Worm (Caenorhabditis elegans) whole organism, late embryonic: ENCODE data around the gene calf-1.

Experiments used
- K02D7.2 ChIP-seq: sonication (generic microtip); optimal IDR thresholded peaks from 2 replicates; lab custom pipeline; 2017; ENCODE audit warnings: mild to moderate bottlenecking, missing genetic modification characterization, missing compliant biosample characterization
- T23F11.4 ChIP-seq: fragments of 200-800 bp; sonication (Bioruptor generic); optimal IDR thresholded peaks from 2 replicates; lab custom pipeline; 2018; ENCODE audit warnings: mild to moderate bottlenecking, missing genetic modification characterization, missing compliant biosample characterization
- Y22D7AL.16 ChIP-seq: sonication (generic microtip); optimal IDR thresholded peaks from 2 replicates; lab custom pipeline; 2016; ENCODE audit warnings: missing genetic modification characterization, missing compliant biosample characterization
- ama-1 ChIP-seq: fragments of 150-350 bp; optimal IDR thresholded peaks from 2 replicates; lab custom pipeline; 2014
- ceh-14 ChIP-seq: sonication (generic microtip); optimal IDR thresholded peaks from 2 replicates; lab custom pipeline; 2016; ENCODE audit warnings: missing genotype, missing genetic modification characterization, missing compliant biosample characterization
- ceh-18 ChIP-seq: sonication (generic microtip); optimal IDR thresholded peaks from 2 replicates; lab custom pipeline; 2016; ENCODE audit warnings: missing genetic modification characterization, missing compliant biosample characterization
- ceh-22 ChIP-seq: sonication (generic microtip); optimal IDR thresholded peaks from 2 replicates; lab custom pipeline; 2017; ENCODE audit warnings: missing biosample characterization, missing genetic modification characterization
- ceh-30 ChIP-seq: fragments of 150-350 bp; optimal IDR thresholded peaks from 2 replicates; lab custom pipeline; 2014; ENCODE audit warnings: missing biosample characterization, missing genetic modification characterization
- ceh-31 ChIP-seq: sonication (generic microtip); optimal IDR thresholded peaks from 2 replicates; lab custom pipeline; 2016; ENCODE audit warnings: missing genetic modification characterization, missing compliant biosample characterization
- ceh-34 ChIP-seq: sonication (generic microtip); optimal IDR thresholded peaks from 2 replicates; lab custom pipeline; 2016; ENCODE audit warnings: mild to moderate bottlenecking, missing genetic modification characterization, missing compliant biosample characterization
- ceh-6 ChIP-seq: fragments of 200-800 bp; sonication (Bioruptor generic); optimal IDR thresholded peaks from 2 replicates; lab custom pipeline; 2018; ENCODE audit warnings: mild to moderate bottlenecking, missing genetic modification characterization, missing compliant biosample characterization
- ceh-9 ChIP-seq: sonication (generic microtip); optimal IDR thresholded peaks from 2 replicates; lab custom pipeline; 2016; ENCODE audit warnings: mild to moderate bottlenecking, missing genetic modification characterization, inconsistent platforms, missing compliant biosample characterization
- dmd-4 ChIP-seq: sonication (generic microtip); optimal IDR thresholded peaks from 2 replicates; lab custom pipeline; 2016; ENCODE audit warnings: borderline replicate concordance, missing genetic modification characterization, missing compliant biosample characterization
- eyg-1 ChIP-seq: sonication (generic microtip); optimal IDR thresholded peaks from 2 replicates; lab custom pipeline; 2016; ENCODE audit warnings: missing genotype, missing genetic modification characterization, missing compliant biosample characterization
- fax-1 ChIP-seq: sonication (generic microtip); optimal IDR thresholded peaks from 2 replicates; lab custom pipeline; 2016; ENCODE audit warnings: missing genotype, missing genetic modification characterization, missing compliant biosample characterization
- fkh-6 ChIP-seq: sonication (generic microtip); optimal IDR thresholded peaks from 2 replicates; lab custom pipeline; 2016; ENCODE audit warnings: missing genetic modification characterization, missing compliant biosample characterization
- gmeb-2 ChIP-seq: sonication (generic microtip); optimal IDR thresholded peaks from 2 replicates; lab custom pipeline; 2016; ENCODE audit warnings: missing genetic modification characterization, inconsistent platforms, missing compliant biosample characterization
- hlh-15 ChIP-seq: sonication (generic microtip); optimal IDR thresholded peaks from 2 replicates; lab custom pipeline; 2016; ENCODE audit warnings: missing genetic modification characterization, missing compliant biosample characterization
- hlh-30 ChIP-seq: sonication (generic microtip); optimal IDR thresholded peaks from 2 replicates; lab custom pipeline; 2017; ENCODE audit warnings: antibody characterized with exemption, missing genetic modification characterization, missing compliant biosample characterization; ENCODE audit not compliant: insufficient read depth
- hlh-6 ChIP-seq: sonication (generic microtip); optimal IDR thresholded peaks from 2 replicates; lab custom pipeline; 2016; ENCODE audit warnings: missing genotype, missing genetic modification characterization, missing compliant biosample characterization
- hlh-8 ChIP-seq: sonication (generic microtip); optimal IDR thresholded peaks from 2 replicates; lab custom pipeline; 2016; ENCODE audit warnings: missing genotype, missing genetic modification characterization, missing compliant biosample characterization
- lim-6 ChIP-seq: sonication (generic microtip); optimal IDR thresholded peaks from 2 replicates; lab custom pipeline; 2016; ENCODE audit warnings: missing genetic modification characterization, missing compliant biosample characterization
- lin-11 ChIP-seq: fragments of 200-800 bp; sonication (Bioruptor generic); optimal IDR thresholded peaks from 2 replicates; lab custom pipeline; 2018; ENCODE audit warnings: mild to moderate bottlenecking, missing genetic modification characterization, missing compliant biosample characterization
- mec-3 ChIP-seq: sonication (generic microtip); optimal IDR thresholded peaks from 2 replicates; lab custom pipeline; 2016; ENCODE audit warnings: borderline replicate concordance, missing genetic modification characterization, missing compliant biosample characterization
- nhr-11 ChIP-seq: fragments of 150-350 bp; optimal IDR thresholded peaks from 2 replicates; lab custom pipeline; 2014; ENCODE audit warnings: missing biosample characterization, missing genetic modification characterization
- odd-2 ChIP-seq: sonication (generic microtip); optimal IDR thresholded peaks from 2 replicates; lab custom pipeline; 2017; ENCODE audit warnings: antibody characterized with exemption, mild to moderate bottlenecking, missing genetic modification characterization, missing compliant biosample characterization
- pag-3 ChIP-seq: sonication (generic microtip); optimal IDR thresholded peaks from 2 replicates; lab custom pipeline; 2016; ENCODE audit warnings: missing compliant biosample characterization, missing genetic modification characterization, borderline replicate concordance
- pat-9 ChIP-seq: fragments of 200-800 bp; sonication (Bioruptor generic); optimal IDR thresholded peaks from 2 replicates; lab custom pipeline; 2018; ENCODE audit warnings: mild to moderate bottlenecking, missing genetic modification characterization, moderate library complexity, missing compliant biosample characterization
- pha-4 ChIP-seq: fragments of 150-350 bp; optimal IDR thresholded peaks from 2 replicates; lab custom pipeline; 2018; ENCODE audit warnings: missing biosample characterization, missing genetic modification reagents, missing genetic modification characterization
- pqm-1 ChIP-seq: sonication (generic microtip); optimal IDR thresholded peaks from 2 replicates; lab custom pipeline; 2016; ENCODE audit warnings: missing genetic modification characterization, missing compliant biosample characterization
- rnt-1 ChIP-seq: sonication (generic microtip); optimal IDR thresholded peaks from 2 replicates; lab custom pipeline; 2016; ENCODE audit warnings: missing genetic modification characterization, missing compliant biosample characterization
- tbx-2 ChIP-seq: sonication (generic microtip); optimal IDR thresholded peaks from 2 replicates; lab custom pipeline; 2016; ENCODE audit warnings: missing genetic modification characterization, missing compliant biosample characterization
- ttx-3 ChIP-seq: sonication (generic microtip); optimal IDR thresholded peaks from 2 replicates; lab custom pipeline; 2016; ENCODE audit warnings: missing genetic modification reagents, missing genetic modification characterization, missing compliant biosample characterization
- unc-3 ChIP-seq, 2 experiments: fragments of 200-800 bp in 1 of 2; sonication (Bioruptor generic) in 1 of 2; sonication (generic microtip) in 1 of 2; conservative IDR thresholded peaks in 1 of 2; optimal IDR thresholded peaks in 1 of 2; 2 replicates each; pipeline versions ENCODE4 v1.3.6 to Lab custom; 2016 to 2022; ENCODE audit warnings: missing compliant biosample characterization in 2 of 2, missing genetic modification characterization in 2 of 2, missing genetic modification reagents in 1 of 2
- unc-55 ChIP-seq: sonication (generic microtip); optimal IDR thresholded peaks from 2 replicates; lab custom pipeline; 2017; ENCODE audit warnings: missing biosample characterization, missing genetic modification reagents, missing genetic modification characterization
- unc-86 ChIP-seq: sonication (generic microtip); optimal IDR thresholded peaks from 2 replicates; lab custom pipeline; 2016; ENCODE audit warnings: missing genetic modification characterization, missing compliant biosample characterization
- zip-5 ChIP-seq: sonication (generic microtip); optimal IDR thresholded peaks from 2 replicates; lab custom pipeline; 2016; ENCODE audit warnings: missing genetic modification characterization, missing compliant biosample characterization
- ztf-16 ChIP-seq: sonication (generic microtip); optimal IDR thresholded peaks from 2 replicates; lab custom pipeline; 2017; ENCODE audit warnings: missing genetic modification characterization, missing compliant biosample characterization

calf-1 gene

DNA sequence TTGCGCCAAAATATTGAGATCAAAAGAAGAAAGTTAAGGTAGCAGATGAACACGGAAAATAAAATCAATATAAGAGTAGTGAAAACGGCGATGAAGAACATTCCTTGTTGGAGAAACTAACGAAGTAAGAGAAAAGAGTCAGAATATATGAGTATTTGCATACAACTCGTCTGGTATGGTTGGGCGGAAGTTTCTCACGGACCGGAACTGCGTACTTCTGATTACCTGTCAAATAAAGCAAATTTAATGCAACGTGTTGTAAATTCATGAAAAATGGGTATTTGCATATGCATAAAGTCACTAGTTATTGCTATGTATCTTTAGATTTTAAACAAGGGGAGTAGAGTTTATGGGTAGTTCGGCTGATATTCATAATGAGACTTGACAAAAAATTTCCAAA is 10.2 kb upstream of the calf-1 start, which contains the start of gene srbc-78:
Gene srbc-78 (minus strand): TSS at position 101 of the 400 bp plus-strand sequence.
- TF ChIP-seq ama-1 (lab: Kevin White, UChicago) = no peak
- TF ChIP-seq gmeb-2 (tag; lab: Kevin White, UChicago) = no peak
- TF ChIP-seq hlh-6 (tag; lab: Kevin White, UChicago) = no peak
- TF ChIP-seq unc-3 (GFP tag; conservative IDR thresholded peaks at IDR 0.05; lab: Robert Waterston, UW) = no peak
- no peak for TF ChIP-seq unc-3 (tag; optimal IDR thresholded peaks at IDR 0.05; lab: Kevin White, UChicago)
- TF ChIP-seq ttx-3 (tag; lab: Kevin White, UChicago) = no peak
- TF ChIP-seq pha-4 = no peak
- TF ChIP-seq ceh-34 (tag; lab: Kevin White, UChicago) = no peak
- TF ChIP-seq unc-55 (GFP tag; lab: Kevin White, UChicago) = no peak
- no peak for TF ChIP-seq pat-9 (tag; lab: Kevin White, UChicago)
- no peak for TF ChIP-seq Y22D7AL.16 (tag; lab: Kevin White, UChicago)
- TF ChIP-seq eyg-1 = no peak
- no peak for TF ChIP-seq ceh-22 (tag; lab: Kevin White, UChicago)
- no peak for TF ChIP-seq ztf-16 (tag; lab: Kevin White, UChicago)
- TF ChIP-seq ceh-31 (tag; lab: Kevin White, UChicago) = no peak
- no peak for TF ChIP-seq ceh-14 (tag; lab: Kevin White, UChicago)
- no peak for TF ChIP-seq hlh-8 (tag; lab: Kevin White, UChicago)

DNA sequence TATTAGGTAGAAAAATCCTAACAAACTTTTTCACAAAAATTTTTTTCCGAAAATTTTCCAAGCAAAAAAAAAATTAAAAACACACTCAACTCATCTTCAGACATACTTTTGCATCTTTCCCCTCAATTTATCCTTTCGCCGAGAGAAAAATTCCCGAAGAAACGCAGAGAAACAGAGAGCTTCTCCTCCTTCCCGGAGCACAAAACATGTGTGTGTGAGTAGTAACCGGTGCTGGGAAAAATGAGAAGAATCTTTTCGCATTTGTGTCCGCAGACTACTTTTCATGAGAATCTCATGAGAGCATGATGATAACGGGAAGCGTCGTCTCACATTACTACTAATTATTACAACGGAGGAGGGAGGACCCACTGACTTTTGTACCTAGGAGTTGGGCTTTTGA is 7.7 kb upstream of the calf-1 start:
- TF ChIP-seq ceh-31 (tag; lab: Kevin White, UChicago) (no peak), hlh-8 (tag; lab: Kevin White, UChicago) (peak; percentile 53), ceh-18 (tag; lab: Kevin White, UChicago) (peak; percentile 9)
- TF ChIP-seq, all 69 proteins: peak for 2

DNA sequence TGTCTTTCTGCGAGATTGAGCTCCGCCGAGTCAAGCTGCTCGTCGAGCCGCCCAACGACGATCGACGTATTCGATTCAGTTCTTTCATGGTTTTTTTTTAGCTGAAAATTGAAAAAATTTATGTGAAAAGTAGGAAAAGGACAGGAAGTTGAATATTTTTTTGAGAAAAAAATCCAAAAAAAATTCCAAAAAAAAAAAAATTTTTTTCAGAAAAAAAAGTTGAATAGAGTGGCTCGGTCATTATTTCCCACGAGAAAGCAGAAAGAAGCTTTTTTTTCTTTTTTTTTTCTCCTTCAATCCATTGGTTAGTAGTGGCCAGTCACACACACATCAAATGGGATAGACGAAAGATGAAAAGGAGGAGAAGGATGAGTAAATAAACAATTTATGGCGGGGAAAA is 6.4 kb upstream of the calf-1 start, which contains the start of gene dhcr-7:
Gene dhcr-7 (minus strand): TSS at position 101 of the 400 bp plus-strand sequence.
- TF ChIP-seq ceh-9 (tag; lab: Kevin White, UChicago) (no peak), pha-4 (no peak), ceh-31 (tag; lab: Kevin White, UChicago) (no peak), ttx-3 (tag; lab: Kevin White, UChicago) (no peak), ama-1 (lab: Kevin White, UChicago) (no peak), unc-86 (tag; lab: Kevin White, UChicago) (no peak), ceh-30 (tag; lab: Kevin White, UChicago) (no peak), hlh-15 (tag; lab: Kevin White, UChicago) (no peak), rnt-1 (no peak), tbx-2 (tag; lab: Kevin White, UChicago) (no peak), mec-3 (tag; lab: Kevin White, UChicago) (no peak), pat-9 (tag; lab: Kevin White, UChicago) (no peak), hlh-30 (no peak), K02D7.2 (tag; lab: Kevin White, UChicago) (no peak), pag-3 (tag; lab: Kevin White, UChicago) (no peak), T23F11.4 (GFP tag; lab: Kevin White, UChicago) (no peak)

DNA sequence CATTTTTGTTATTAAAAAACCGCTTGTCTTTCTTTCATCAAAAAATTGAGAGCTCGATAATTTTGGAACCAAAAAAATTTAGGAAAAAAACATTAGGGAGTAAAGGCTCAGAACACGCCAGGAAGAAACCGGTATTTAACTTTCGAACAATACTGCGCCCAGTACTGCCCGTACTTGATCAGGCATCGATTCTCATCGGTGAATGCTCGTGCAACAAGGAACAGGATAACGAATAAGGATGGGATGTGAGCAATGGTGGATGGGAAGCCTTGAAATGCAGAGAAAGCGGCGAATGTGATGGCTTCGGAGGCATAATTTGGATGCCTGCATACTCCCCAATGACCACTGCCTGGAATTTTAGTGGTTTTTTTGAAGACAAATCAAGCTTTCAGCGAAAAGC is 1.9 kb upstream of the calf-1 start:
- TF ChIP-seq pag-3 (tag; lab: Kevin White, UChicago) (no peak), lin-11 (tag; lab: Kevin White, UChicago) (no peak), lim-6 (no peak), odd-2 (tag; lab: Kevin White, UChicago) (no peak), tbx-2 (tag; lab: Kevin White, UChicago) (no peak), ceh-6 (GFP tag; lab: Kevin White, UChicago) (no peak), fax-1 (tag; lab: Kevin White, UChicago) (no peak), zip-5 (tag; lab: Kevin White, UChicago) (no peak), dmd-4 (tag; lab: Kevin White, UChicago) (no peak), ceh-9 (tag; lab: Kevin White, UChicago) (no peak), mec-3 (tag; lab: Kevin White, UChicago) (no peak), nhr-11 (tag; lab: Kevin White, UChicago) (no peak), pqm-1 (tag; lab: Kevin White, UChicago) (no peak), fkh-6 (tag; lab: Kevin White, UChicago) (no peak), ceh-22 (tag; lab: Kevin White, UChicago) (no peak)
